Worm (Caenorhabditis elegans) whole organism, late embryonic: ENCODE measurements around the gene srj-15.

ENCODE experiments used
- C38D4.7 ChIP-seq: fragments of 200-800 bp; sonication (Bioruptor generic); optimal IDR thresholded peaks from 2 replicates; lab custom pipeline; 2018; ENCODE audit warnings: mild to moderate bottlenecking, missing genetic modification characterization, moderate library complexity, missing compliant biosample characterization
- ama-1 ChIP-seq: fragments of 150-350 bp; optimal IDR thresholded peaks from 2 replicates; lab custom pipeline; 2014
- ceh-45 ChIP-seq: fragments of 200-800 bp; sonication (Bioruptor generic); IDR thresholded peaks from 2 replicates; pipeline ENCODE4 v1.3.6; 2022; ENCODE audit warnings: missing genetic modification reagents, missing genetic modification characterization, missing compliant biosample characterization
- ets-4 ChIP-seq: sonication (generic microtip); optimal IDR thresholded peaks from 2 replicates; lab custom pipeline; 2016; ENCODE audit warnings: missing genetic modification characterization, missing compliant biosample characterization
- hlh-13 ChIP-seq: fragments of 200-800 bp; sonication (Bioruptor generic); optimal IDR thresholded peaks from 2 replicates; lab custom pipeline; 2018; ENCODE audit warnings: mild to moderate bottlenecking, missing genetic modification characterization, missing compliant biosample characterization
- lim-6 ChIP-seq: sonication (generic microtip); optimal IDR thresholded peaks from 2 replicates; lab custom pipeline; 2016; ENCODE audit warnings: missing genetic modification characterization, missing compliant biosample characterization
- lin-11 ChIP-seq: fragments of 200-800 bp; sonication (Bioruptor generic); optimal IDR thresholded peaks from 2 replicates; lab custom pipeline; 2018; ENCODE audit warnings: mild to moderate bottlenecking, missing genetic modification characterization, missing compliant biosample characterization
- madf-2 ChIP-seq: sonication (generic microtip); optimal IDR thresholded peaks from 2 replicates; lab custom pipeline; 2017; ENCODE audit warnings: missing genetic modification characterization, missing compliant biosample characterization
- nhr-11 ChIP-seq: fragments of 150-350 bp; optimal IDR thresholded peaks from 2 replicates; lab custom pipeline; 2014; ENCODE audit warnings: missing biosample characterization, missing genetic modification characterization
- pha-4 ChIP-seq: fragments of 150-350 bp; optimal IDR thresholded peaks from 2 replicates; lab custom pipeline; 2018; ENCODE audit warnings: missing biosample characterization, missing genetic modification reagents, missing genetic modification characterization
- pros-1 ChIP-seq: fragments of 150-350 bp; optimal IDR thresholded peaks from 2 replicates; lab custom pipeline; 2014; ENCODE audit warnings: missing biosample characterization, missing genetic modification reagents, missing genetic modification characterization
- rnt-1 ChIP-seq: sonication (generic microtip); optimal IDR thresholded peaks from 2 replicates; lab custom pipeline; 2016; ENCODE audit warnings: missing genetic modification characterization, missing compliant biosample characterization
- sox-4 ChIP-seq: sonication (generic microtip); optimal IDR thresholded peaks from 2 replicates; lab custom pipeline; 2017; ENCODE audit warnings: mild to moderate bottlenecking, missing genetic modification characterization, inconsistent platforms, missing compliant biosample characterization
- ttx-3 ChIP-seq: sonication (generic microtip); optimal IDR thresholded peaks from 2 replicates; lab custom pipeline; 2016; ENCODE audit warnings: missing genetic modification reagents, missing genetic modification characterization, missing compliant biosample characterization

ce11 chrV:2004229-2004628 is 39.5 kb upstream of the srj-15 start, which contains the start of gene clec-206:
- TF ChIP-seq C38D4.7 (GFP tag; lab: Kevin White, UChicago): no peak
- TF ChIP-seq ets-4 (tag; lab: Kevin White, UChicago): no peak
- no peak for TF ChIP-seq ama-1
- no peak for TF ChIP-seq nhr-11
- TF ChIP-seq madf-2 (tag; lab: Kevin White, UChicago): no peak
- TF ChIP-seq ceh-45 (GFP tag; lab: Robert Waterston, UW): no peak
- no peak for TF ChIP-seq pha-4 (tag; lab: Kevin White, UChicago)
- no peak for TF ChIP-seq pros-1 (tag; lab: Kevin White, UChicago)
- TF ChIP-seq lim-6 (tag; lab: Kevin White, UChicago): no peak
- TF ChIP-seq hlh-13: no peak
- no peak for TF ChIP-seq lin-11 (tag; lab: Kevin White, UChicago)
- no peak for TF ChIP-seq sox-4
- TF ChIP-seq rnt-1: no peak
- no peak for TF ChIP-seq ttx-3
